Worm (Caenorhabditis elegans) whole organism, L1 larva: ENCODE results near the gene cpf-1.
A peak's percentile ranks its signal among the peaks of the same experiment; 100 is the strongest.

Experiments used
- C04F5.9 ChIP-seq: sonication (generic microtip); optimal IDR thresholded peaks from 2 replicates; lab custom pipeline; 2016; ENCODE audit warnings: missing genetic modification characterization, missing compliant biosample characterization
- C16A3.4 ChIP-seq: fragments of 150-350 bp; optimal IDR thresholded peaks from 2 replicates; lab custom pipeline; 2014; ENCODE audit warnings: missing biosample characterization, missing genetic modification characterization
- F16B12.6 ChIP-seq: fragments of 150-350 bp; optimal IDR thresholded peaks from 2 replicates; lab custom pipeline; 2014; ENCODE audit warnings: missing biosample characterization, missing genetic modification characterization
- Y116A8C.19 ChIP-seq: sonication (generic microtip); optimal IDR thresholded peaks from 2 replicates; lab custom pipeline; 2016; ENCODE audit warnings: missing compliant biosample characterization, missing genetic modification characterization, borderline replicate concordance
- dpl-1 ChIP-seq, 3 experiments: fragments of 150-350 bp in 2 of 3; sonication (generic microtip) in 1 of 3; optimal IDR thresholded peaks; 2 replicates each; lab custom pipeline; 2014 to 2017; ENCODE audit warnings: missing biosample characterization in 3 of 3, missing genetic modification characterization in 3 of 3, missing genetic modification reagents in 3 of 3
- efl-1 ChIP-seq, 4 experiments: fragments of 150-350 bp; optimal IDR thresholded peaks in 3 of 4; peaks in 1 of 4; 1 replicate in 1 of 4; 2 replicates in 3 of 4; lab custom pipeline; 2014; ENCODE audit warnings: missing biosample characterization in 2 of 4, missing genetic modification characterization in 2 of 4, missing genetic modification reagents in 2 of 4
- efl-3 ChIP-seq: fragments of 200-800 bp; sonication (Bioruptor generic); optimal IDR thresholded peaks from 2 replicates; lab custom pipeline; 2018; ENCODE audit warnings: mild to moderate bottlenecking, missing genetic modification characterization, missing compliant biosample characterization
- elt-3 ChIP-seq, 6 experiments: fragments of 150-350 bp in 1 of 6; sonication (generic microtip); optimal IDR thresholded peaks; 2 replicates each; lab custom pipeline; 2017 to 2018; ENCODE audit warnings: missing biosample characterization in 6 of 6, missing genetic modification characterization in 6 of 6, inconsistent platforms in 1 of 6
- ets-5 ChIP-seq: fragments of 200-800 bp; sonication (Bioruptor generic); IDR thresholded peaks from 2 replicates; pipeline ENCODE4 v1.3.6; 2022; ENCODE audit warnings: missing genetic modification characterization, missing compliant biosample characterization
- fkh-8 ChIP-seq: sonication (generic microtip); optimal IDR thresholded peaks from 2 replicates; lab custom pipeline; 2016; ENCODE audit warnings: mild to moderate bottlenecking, missing genetic modification characterization, missing compliant biosample characterization
- grh-1 ChIP-seq: fragments of 200-800 bp; sonication (Bioruptor generic); IDR thresholded peaks from 2 replicates; pipeline ENCODE4 v1.3.6; 2022; ENCODE audit warnings: missing genetic modification reagents, missing genetic modification characterization, missing compliant biosample characterization
- hlh-17 ChIP-seq: fragments of 200-800 bp; sonication (Bioruptor generic); optimal IDR thresholded peaks from 2 replicates; lab custom pipeline; 2018; ENCODE audit warnings: missing genetic modification characterization, mild to moderate bottlenecking, missing compliant biosample characterization, moderate library complexity, borderline replicate concordance
- hlh-4 ChIP-seq: sonication (generic microtip); optimal IDR thresholded peaks from 2 replicates; lab custom pipeline; 2016; ENCODE audit warnings: mild to moderate bottlenecking, missing genetic modification characterization, missing compliant biosample characterization
- hpl-2 ChIP-seq: fragments of 150-350 bp; optimal IDR thresholded peaks from 2 replicates; lab custom pipeline; 2014; ENCODE audit warnings: missing biosample characterization, missing genetic modification reagents, missing genetic modification characterization
- lin-14 ChIP-seq: fragments of 200-800 bp; sonication (Bioruptor generic); optimal IDR thresholded peaks from 2 replicates; lab custom pipeline; 2018; ENCODE audit warnings: mild to moderate bottlenecking, missing genetic modification characterization, moderate library complexity, missing compliant biosample characterization
- lin-35 ChIP-seq, 2 experiments: fragments of 150-350 bp; optimal IDR thresholded peaks; 2 replicates each; lab custom pipeline; 2014; ENCODE audit warnings: missing biosample characterization in 2 of 2, missing genetic modification characterization in 2 of 2, missing genetic modification reagents in 2 of 2
- mab-9 ChIP-seq: fragments of 200-800 bp; sonication (Bioruptor generic); IDR thresholded peaks from 2 replicates; pipeline ENCODE4 v1.3.6; 2022; ENCODE audit warnings: missing genetic modification reagents, missing genetic modification characterization, missing compliant biosample characterization
- mdl-1 ChIP-seq, 2 experiments: fragments of 150-350 bp; optimal IDR thresholded peaks; 2 replicates each; lab custom pipeline; 2014 to 2017; ENCODE audit warnings: missing biosample characterization in 2 of 2, missing genetic modification characterization in 2 of 2, inconsistent platforms in 1 of 2
- mep-1 ChIP-seq: fragments of 150-350 bp; optimal IDR thresholded peaks from 2 replicates; lab custom pipeline; 2014; ENCODE audit warnings: missing biosample characterization, missing genetic modification characterization
- nhr-19 ChIP-seq: fragments of 200-800 bp; sonication (Bioruptor generic); conservative IDR thresholded peaks from 2 replicates; pipeline ENCODE4 v1.3.6; 2022; ENCODE audit warnings: missing genetic modification characterization, missing compliant biosample characterization
- nhr-20 ChIP-seq: sonication (generic microtip); optimal IDR thresholded peaks from 2 replicates; lab custom pipeline; 2016; ENCODE audit warnings: mild to moderate bottlenecking, missing genetic modification characterization, missing compliant biosample characterization
- nhr-237 ChIP-seq: fragments of 150-350 bp; optimal IDR thresholded peaks from 2 replicates; lab custom pipeline; 2014; ENCODE audit warnings: missing biosample characterization, missing genetic modification characterization
- nhr-28 ChIP-seq: fragments of 150-350 bp; optimal IDR thresholded peaks from 2 replicates; lab custom pipeline; 2014; ENCODE audit warnings: missing biosample characterization, missing genetic modification characterization
- nhr-47 ChIP-seq: sonication (generic microtip); optimal IDR thresholded peaks from 2 replicates; lab custom pipeline; 2016; ENCODE audit warnings: mild to moderate bottlenecking, missing genetic modification characterization, moderate library complexity, missing compliant biosample characterization
- nhr-84 ChIP-seq: sonication (generic microtip); optimal IDR thresholded peaks from 2 replicates; lab custom pipeline; 2017; ENCODE audit warnings: missing biosample characterization, missing genetic modification characterization
- nhr-85 ChIP-seq: sonication (generic microtip); peaks from one replicate; lab custom pipeline; 2016; ENCODE audit warnings: missing genetic modification characterization, inconsistent platforms, missing compliant biosample characterization
- pag-3 ChIP-seq: sonication (generic microtip); optimal IDR thresholded peaks from 2 replicates; lab custom pipeline; 2017; ENCODE audit warnings: missing genetic modification characterization, mild to moderate bottlenecking, missing compliant biosample characterization, antibody characterized with exemption, borderline replicate concordance; ENCODE audit not compliant: insufficient read depth
- pqm-1 ChIP-seq: sonication (generic microtip); optimal IDR thresholded peaks from 3 replicates; lab custom pipeline; 2017; ENCODE audit warnings: missing biosample characterization, missing genetic modification characterization
- rnt-1 ChIP-seq: sonication (generic microtip); optimal IDR thresholded peaks from 2 replicates; lab custom pipeline; 2016; ENCODE audit warnings: mild to moderate bottlenecking, missing genetic modification characterization, moderate library complexity, missing compliant biosample characterization
- snpc-4 ChIP-seq: fragments of 150-350 bp; optimal IDR thresholded peaks from 2 replicates; lab custom pipeline; 2014; ENCODE audit warnings: missing biosample characterization, missing genetic modification characterization
- snu-23 ChIP-seq: sonication (generic microtip); optimal IDR thresholded peaks from 2 replicates; lab custom pipeline; 2016; ENCODE audit warnings: missing genetic modification characterization, missing compliant biosample characterization
- swsn-7 ChIP-seq: sonication (generic microtip); optimal IDR thresholded peaks from 2 replicates; lab custom pipeline; 2016; ENCODE audit warnings: missing genetic modification characterization, missing compliant biosample characterization
- tlp-1 ChIP-seq: fragments of 150-350 bp; optimal IDR thresholded peaks from 2 replicates; lab custom pipeline; 2014; ENCODE audit warnings: missing biosample characterization, missing genetic modification characterization
- zag-1 ChIP-seq: fragments of 150-350 bp; optimal IDR thresholded peaks from 2 replicates; lab custom pipeline; 2014; ENCODE audit warnings: missing biosample characterization, missing genetic modification characterization
- ztf-11 ChIP-seq, 2 experiments: sonication (generic microtip); optimal IDR thresholded peaks; 2 replicates each; lab custom pipeline; 2016 to 2017; ENCODE audit warnings: missing genetic modification characterization in 2 of 2, missing biosample characterization in 1 of 2, missing compliant biosample characterization in 1 of 2
- ztf-4 ChIP-seq: fragments of 150-350 bp; optimal IDR thresholded peaks from 2 replicates; lab custom pipeline; 2014; ENCODE audit warnings: missing biosample characterization, missing genetic modification characterization

cpf-1 gene

ce11 chrII:8650644-8651159 is 48.5 kb upstream of the cpf-1 start, which contains the start of gene pyr-1:
TSS of gene pyr-1 (plus strand) at chrII:8651109.
- no peak for TF ChIP-seq C04F5.9 (tag; lab: Kevin White, UChicago)
- peak in 2 of 3 experiments; percentile 4 to 8 for TF ChIP-seq dpl-1 (GFP tag; optimal IDR thresholded peaks at IDR 0.05; lab: Kevin White, UChicago)
- TF ChIP-seq pag-3 (tag; lab: Kevin White, UChicago), result no peak
- TF ChIP-seq snpc-4 (tag; lab: Kevin White, UChicago), result no peak
- peak in 1 of 2 experiments; percentile 58 for TF ChIP-seq lin-35 (GFP tag; optimal IDR thresholded peaks at IDR 0.05; lab: Kevin White, UChicago)
- no peak for TF ChIP-seq fkh-8
- peak; percentile 52 for TF ChIP-seq C16A3.4 (tag; lab: Kevin White, UChicago)
- peak; percentile 30 for TF ChIP-seq rnt-1 (tag; lab: Kevin White, UChicago)
- no peak for TF ChIP-seq nhr-47 (tag; lab: Kevin White, UChicago)
- TF ChIP-seq efl-3 (GFP tag; lab: Kevin White, UChicago), result no peak
- TF ChIP-seq swsn-7 (tag; lab: Kevin White, UChicago), result no peak
- TF ChIP-seq F16B12.6 (tag; lab: Kevin White, UChicago), result peak; percentile 13
- peak; percentile 58 for TF ChIP-seq nhr-20 (tag; lab: Kevin White, UChicago)
- TF ChIP-seq elt-3 (tag; optimal IDR thresholded peaks at IDR 0.05; lab: Kevin White, UChicago), result peak in 2 of 6 experiments; percentile 44 to 91
- TF ChIP-seq nhr-19 (GFP tag; lab: Robert Waterston, UW), result no peak
- TF ChIP-seq efl-1 (optimal IDR thresholded peaks at IDR 0.05; lab: Kevin White, UChicago), result peak in 1 of 2 experiments; percentile 17
- peak in 1 of 2 experiments; percentile 92 for TF ChIP-seq efl-1 (GFP tag; optimal IDR thresholded peaks at IDR 0.05 in 1 of 2; lab: Kevin White, UChicago)
- TF ChIP-seq hlh-17 (GFP tag; lab: Kevin White, UChicago), result no peak
- TF ChIP-seq tlp-1 (tag; lab: Kevin White, UChicago), result no peak
- TF ChIP-seq lin-14, result peak; percentile 72
- peak; percentile 59 for TF ChIP-seq mep-1
- no peak for TF ChIP-seq ets-5 (GFP tag; lab: Robert Waterston, UW)
- no peak for TF ChIP-seq nhr-237 (tag; lab: Kevin White, UChicago)
- TF ChIP-seq, all 84 proteins: peak for 10

ce11 chrII:8648843-8649242 is 46.6 kb upstream of the cpf-1 start:
- TF ChIP-seq ztf-4 (no peak), efl-1 (optimal IDR thresholded peaks at IDR 0.05; lab: Kevin White, UChicago) (no peak), efl-1 (GFP tag; optimal IDR thresholded peaks at IDR 0.05 in 1 of 2; lab: Kevin White, UChicago) (no peak), hlh-4 (no peak), mab-9 (GFP tag; lab: Robert Waterston, UW) (no peak), Y116A8C.19 (tag; lab: Kevin White, UChicago) (no peak), nhr-85 (no peak), hpl-2 (GFP tag; lab: Kevin White, UChicago) (no peak), swsn-7 (tag; lab: Kevin White, UChicago) (no peak), zag-1 (tag; lab: Kevin White, UChicago) (no peak), nhr-84 (tag; lab: Kevin White, UChicago) (no peak), efl-3 (GFP tag; lab: Kevin White, UChicago) (no peak), nhr-19 (GFP tag; lab: Robert Waterston, UW) (no peak), pqm-1 (no peak), ztf-11 (tag; optimal IDR thresholded peaks at IDR 0.05; lab: Kevin White, UChicago) (no peak), mdl-1 (tag; optimal IDR thresholded peaks at IDR 0.05; lab: Kevin White, UChicago) (no peak), lin-14 (no peak), snpc-4 (tag; lab: Kevin White, UChicago) (no peak), snu-23 (no peak), nhr-28 (no peak)

- no peak for TF ChIP-seq C04F5.9 (tag; lab: Kevin White, UChicago)
- TF ChIP-seq grh-1 (GFP tag; lab: Robert Waterston, UW), result no peak
Observed at ce11 chrII:8646437-8646836, 44.2 kb upstream of the cpf-1 start.
